Fruit fly (Drosophila melanogaster): ENCODE results near the gene Hers.

The Hers gene

dm6 chrX:19846701-19847383, 19.1 kb upstream of the Hers start (continued):
- TF ChIP-seq CG2889 (GFP tag; IDR thresholded peaks at IDR 0.05), result peak; percentile 89
- TF ChIP-seq jigr1 (GFP tag; IDR thresholded peaks at IDR 0.05), result peak; percentile 88; the same call in 2 of the 3 replicates
- peak; percentile 54 for TF ChIP-seq TFAM (GFP tag; optimal IDR thresholded peaks at IDR 0.05)
- peak; percentile 89 for TF ChIP-seq Dad (GFP tag; optimal IDR thresholded peaks at IDR 0.05)
- peak; percentile 80 for TF ChIP-seq Fer2 (tag; optimal IDR thresholded peaks at IDR 0.05)
- peak; percentile 94 for TF ChIP-seq tin (GFP tag; optimal IDR thresholded peaks at IDR 0.05)
- TF ChIP-seq amos (GFP tag; IDR thresholded peaks at IDR 0.05; ENCODE audit: partially characterized antibody), result no peak
- TF ChIP-seq Asciz (GFP tag; optimal IDR thresholded peaks at IDR 0.05), result peak; percentile 76
- no peak for TF ChIP-seq unc-4 (GFP tag; IDR thresholded peaks at IDR 0.05; ENCODE audit: partially characterized antibody)
- peak; percentile 86 for TF ChIP-seq CG9932 (GFP tag; IDR thresholded peaks at IDR 0.05)
- TF ChIP-seq Max (GFP tag; optimal IDR thresholded peaks at IDR 0.05), result peak; percentile 86
- TF ChIP-seq gt (GFP tag; IDR thresholded peaks at IDR 0.05), result peak; percentile 93
- TF ChIP-seq CG2120 (GFP tag; optimal IDR thresholded peaks at IDR 0.05), result peak; percentile 91
- peak; percentile 90 for TF ChIP-seq CG16815 (GFP tag; optimal IDR thresholded peaks at IDR 0.05)
- TF ChIP-seq vnd (GFP tag; IDR thresholded peaks at IDR 0.05; ENCODE audit: partially characterized antibody), result no peak
- TF ChIP-seq CG10209 (GFP tag; optimal IDR thresholded peaks at IDR 0.05), result peak; percentile 94
- peak; percentile 90 for TF ChIP-seq maf-S (GFP tag; optimal IDR thresholded peaks at IDR 0.05)
- TF ChIP-seq CkIIα-i1 (GFP tag; IDR thresholded peaks at IDR 0.05), result peak; percentile 80
- peak; percentile 95 for TF ChIP-seq Mad (GFP tag; optimal IDR thresholded peaks at IDR 0.05)
- peak; percentile 84 for TF ChIP-seq sens-2 (GFP tag; IDR thresholded peaks at IDR 0.05)
- TF ChIP-seq oc (tag; optimal IDR thresholded peaks at IDR 0.05), result peak; percentile 91
- TF ChIP-seq gem (tag; optimal IDR thresholded peaks at IDR 0.05), result peak; percentile 95
- peak; percentile 90 to 95 for TF ChIP-seq Pdp1 (GFP tag; optimal IDR thresholded peaks at IDR 0.05)
- TF ChIP-seq CG16863 (GFP tag; optimal IDR thresholded peaks at IDR 0.05), result peak; percentile 96
- peak; percentile 96 for TF ChIP-seq CG1603 (tag; optimal IDR thresholded peaks at IDR 0.05)
- peak; percentile 93 for TF ChIP-seq dmrt11E (tag; optimal IDR thresholded peaks at IDR 0.05)
- TF ChIP-seq bcd (GFP tag; optimal IDR thresholded peaks at IDR 0.05), result peak; percentile 93
- peak; percentile 94 for TF ChIP-seq Optix (GFP tag; IDR thresholded peaks at IDR 0.05)
- TF ChIP-seq chif (GFP tag; optimal IDR thresholded peaks at IDR 0.05), result peak; percentile 94 to 96
- TF ChIP-seq Eip74EF (GFP tag; optimal IDR thresholded peaks at IDR 0.05), result peak in 1 of 2 experiments; percentile 87
- TF ChIP-seq CG8359 (GFP tag; optimal IDR thresholded peaks at IDR 0.05; ENCODE audit: borderline replicate concordance), result peak; percentile 76
- peak; percentile 92 for TF ChIP-seq org-1 (GFP tag; optimal IDR thresholded peaks at IDR 0.05)
- peak; percentile 88 for TF ChIP-seq ap (GFP tag; IDR thresholded peaks at IDR 0.05)
- peak; percentile 89 for TF ChIP-seq cas (GFP tag; IDR thresholded peaks at IDR 0.05)
- TF ChIP-seq CG13775 (GFP tag; optimal IDR thresholded peaks at IDR 0.05), result peak; percentile 89
- TF ChIP-seq Trl (optimal IDR thresholded peaks at IDR 0.05), result peak; percentile 1 to 6
- peak; percentile 92 for TF ChIP-seq Trl (GFP tag; optimal IDR thresholded peaks at IDR 0.05)
- peak; percentile 96 for TF ChIP-seq slbo (GFP tag; IDR thresholded peaks at IDR 0.05)
- TF ChIP-seq bab2 (GFP tag; optimal IDR thresholded peaks at IDR 0.05), result peak; percentile 97
- TF ChIP-seq CG4617 (GFP tag; optimal IDR thresholded peaks at IDR 0.05; ENCODE audit: borderline replicate concordance), result peak; percentile 86
- TF ChIP-seq ftz-f1 (GFP tag; optimal IDR thresholded peaks at IDR 0.05), result peak; percentile 56
- TF ChIP-seq CG31224 (GFP tag; IDR thresholded peaks at IDR 0.05), result peak; percentile 86
- TF ChIP-seq kah (GFP tag; optimal IDR thresholded peaks at IDR 0.05), result peak; percentile 82
- TF ChIP-seq prd (optimal IDR thresholded peaks at IDR 0.05), result no peak
- TF ChIP-seq prd (GFP tag; IDR thresholded peaks at IDR 0.05), result peak; percentile 98
- TF ChIP-seq Nf-YC (tag; optimal IDR thresholded peaks at IDR 0.05), result peak; percentile 79
- peak; percentile 93 for TF ChIP-seq Rx (GFP tag; IDR thresholded peaks at IDR 0.05)
- TF ChIP-seq CG1529 (GFP tag; optimal IDR thresholded peaks at IDR 0.05), result peak; percentile 92
- peak; percentile 93 for TF ChIP-seq ATbp (GFP tag; optimal IDR thresholded peaks at IDR 0.05)
- peak; percentile 98 for TF ChIP-seq row (GFP tag; IDR thresholded peaks at IDR 0.05)
